Worm (Caenorhabditis elegans) whole organism, L4 larva: ENCODE measurements around the gene Y37E11AL.12.

Experiments
- D1046.2 ChIP-seq: fragments of 200-800 bp; sonication (Bioruptor generic); IDR thresholded peaks from 2 replicates; pipeline ENCODE4 v1.3.6; 2022; ENCODE audit warnings: missing genetic modification characterization, missing compliant biosample characterization
- F10B5.3 ChIP-seq: sonication (generic microtip); optimal IDR thresholded peaks from 2 replicates; lab custom pipeline; 2016; ENCODE audit warnings: mild to moderate bottlenecking, missing genetic modification characterization, missing compliant biosample characterization
- F37D6.2 ChIP-seq: sonication (generic microtip); optimal IDR thresholded peaks from 2 replicates; lab custom pipeline; 2016; ENCODE audit warnings: mild to moderate bottlenecking, missing genetic modification characterization, missing compliant biosample characterization
- F44E2.7 ChIP-seq: fragments of 200-800 bp; sonication (Bioruptor generic); IDR thresholded peaks from 2 replicates; pipeline ENCODE4 v2.1.2; 2022; ENCODE audit warnings: missing genetic modification characterization, missing compliant biosample characterization
- R02D3.7 ChIP-seq: fragments of 150-350 bp; sonication (generic microtip); optimal IDR thresholded peaks from 3 replicates; lab custom pipeline; 2014; ENCODE audit warnings: missing biosample characterization, missing genetic modification characterization
- T20F7.1 ChIP-seq: fragments of 200-800 bp; sonication (Bioruptor generic); optimal IDR thresholded peaks from 2 replicates; lab custom pipeline; 2018; ENCODE audit warnings: mild to moderate bottlenecking, missing genetic modification characterization, missing compliant biosample characterization
- T26A8.4 ChIP-seq: fragments of 200-800 bp; sonication (Bioruptor generic); IDR thresholded peaks from 2 replicates; pipeline ENCODE4 v1.3.6; 2022; ENCODE audit warnings: missing genetic modification characterization, missing compliant biosample characterization
- Y105C5A.15 ChIP-seq: fragments of 200-800 bp; sonication (Bioruptor generic); IDR thresholded peaks from 2 replicates; pipeline ENCODE4 v1.3.6; 2022; ENCODE audit warnings: missing genetic modification characterization, missing compliant biosample characterization
- ZK546.5 ChIP-seq, 2 experiments: sonication (generic microtip); optimal IDR thresholded peaks; 2 replicates each; lab custom pipeline; 2017; ENCODE audit warnings: missing biosample characterization in 2 of 2, missing genetic modification characterization in 2 of 2
- aha-1 ChIP-seq: fragments of 150-350 bp; peaks from one replicate; lab custom pipeline; 2014; ENCODE audit warnings: missing biosample characterization, missing genetic modification characterization
- arid-1 ChIP-seq: fragments of 200-800 bp; sonication (Bioruptor generic); conservative IDR thresholded peaks from 2 replicates; pipeline ENCODE4 v1.3.6; 2022; ENCODE audit warnings: missing genetic modification reagents, missing genetic modification characterization, missing compliant biosample characterization
- attf-4 ChIP-seq: sonication (generic microtip); optimal IDR thresholded peaks from 3 replicates; lab custom pipeline; 2017; ENCODE audit warnings: missing biosample characterization, missing genetic modification characterization
- ceh-28 ChIP-seq: fragments of 150-350 bp; optimal IDR thresholded peaks from 2 replicates; lab custom pipeline; 2014; ENCODE audit warnings: missing biosample characterization, missing genetic modification reagents, missing genetic modification characterization
- ceh-44 ChIP-seq: fragments of 200-800 bp; sonication (Bioruptor generic); IDR thresholded peaks from 2 replicates; pipeline ENCODE4 v1.3.6; 2022; ENCODE audit warnings: missing genetic modification reagents, missing genetic modification characterization, missing compliant biosample characterization
- ces-1 ChIP-seq: fragments of 150-350 bp; sonication (generic microtip); optimal IDR thresholded peaks from 4 replicates; lab custom pipeline; 2014; ENCODE audit warnings: missing biosample characterization, missing genetic modification reagents, missing genetic modification characterization
- cey-2 ChIP-seq: sonication (generic microtip); optimal IDR thresholded peaks from 3 replicates; lab custom pipeline; 2017; ENCODE audit warnings: missing genetic modification characterization, mild to moderate bottlenecking, missing compliant biosample characterization, antibody characterized with exemption, borderline replicate concordance; ENCODE audit not compliant: insufficient read depth
- ctbp-1 ChIP-seq: fragments of 200-800 bp; sonication (Bioruptor generic); IDR thresholded peaks from 2 replicates; pipeline ENCODE4 v1.3.6; 2022; ENCODE audit warnings: missing genetic modification reagents, missing genetic modification characterization, missing compliant biosample characterization
- daf-16 ChIP-seq, 3 experiments: sonication (generic microtip); optimal IDR thresholded peaks; 2 replicates each; lab custom pipeline; 2016 to 2017; ENCODE audit warnings: missing genetic modification characterization in 3 of 3, missing genetic modification reagents in 3 of 3, mild to moderate bottlenecking in 2 of 3, missing compliant biosample characterization in 2 of 3, missing biosample characterization in 1 of 3, moderate library complexity in 1 of 3
- dmd-9 ChIP-seq: fragments of 200-800 bp; sonication (Bioruptor generic); IDR thresholded peaks from 2 replicates; pipeline ENCODE4 v1.3.6; 2022; ENCODE audit warnings: missing genetic modification reagents, missing genetic modification characterization, missing compliant biosample characterization
- dpl-1 ChIP-seq: fragments of 150-350 bp; optimal IDR thresholded peaks from 2 replicates; lab custom pipeline; 2014; ENCODE audit warnings: missing biosample characterization, missing genetic modification reagents, missing genetic modification characterization
- duxl-1 ChIP-seq: sonication (generic microtip); optimal IDR thresholded peaks from 2 replicates; lab custom pipeline; 2016; ENCODE audit warnings: mild to moderate bottlenecking, missing genetic modification characterization, moderate library complexity, missing compliant biosample characterization; ENCODE audit not compliant: poor library complexity
- dve-1 ChIP-seq: sonication (generic microtip); optimal IDR thresholded peaks from 2 replicates; lab custom pipeline; 2017; ENCODE audit warnings: antibody characterized with exemption, mild to moderate bottlenecking, missing genetic modification characterization, missing compliant biosample characterization; ENCODE audit not compliant: insufficient read depth
- egl-43 ChIP-seq: fragments of 200-800 bp; sonication (Bioruptor generic); IDR thresholded peaks from 2 replicates; pipeline ENCODE4 v1.3.6; 2022; ENCODE audit warnings: missing genetic modification reagents, missing genetic modification characterization, missing compliant biosample characterization
- fkh-10 ChIP-seq: fragments of 150-350 bp; optimal IDR thresholded peaks from 2 replicates; lab custom pipeline; 2014; ENCODE audit warnings: missing biosample characterization, missing genetic modification reagents, missing genetic modification characterization
- fos-1 ChIP-seq: fragments of 150-350 bp; optimal IDR thresholded peaks from 2 replicates; lab custom pipeline; 2014; ENCODE audit warnings: missing biosample characterization, missing genetic modification characterization
- hlh-30 ChIP-seq: sonication (generic microtip); optimal IDR thresholded peaks from 2 replicates; lab custom pipeline; 2017; ENCODE audit warnings: antibody characterized with exemption, mild to moderate bottlenecking, missing genetic modification characterization, missing compliant biosample characterization; ENCODE audit not compliant: insufficient read depth
- hmg-1.1 ChIP-seq: fragments of 200-800 bp; sonication (Bioruptor generic); IDR thresholded peaks from 2 replicates; pipeline ENCODE4 v1.3.6; 2022; ENCODE audit warnings: missing genetic modification reagents, missing genetic modification characterization, missing compliant biosample characterization
- jun-1 ChIP-seq: fragments of 150-350 bp; optimal IDR thresholded peaks from 2 replicates; lab custom pipeline; 2014; ENCODE audit warnings: missing biosample characterization, missing genetic modification reagents, missing genetic modification characterization
- lin-13 ChIP-seq: fragments of 150-350 bp; optimal IDR thresholded peaks from 2 replicates; lab custom pipeline; 2014; ENCODE audit warnings: missing biosample characterization, missing genetic modification reagents, missing genetic modification characterization
- lin-29 ChIP-seq: fragments of 200-800 bp; sonication (Bioruptor generic); IDR thresholded peaks from 2 replicates; pipeline ENCODE4 v1.3.6; 2022; ENCODE audit warnings: missing genetic modification reagents, missing genetic modification characterization, missing compliant biosample characterization
- lin-38 ChIP-seq: fragments of 200-800 bp; sonication (Bioruptor generic); IDR thresholded peaks from 2 replicates; pipeline ENCODE4 v1.3.6; 2022; ENCODE audit warnings: missing genetic modification reagents, missing genetic modification characterization, missing compliant biosample characterization
- lsy-2 ChIP-seq, 2 experiments: fragments of 150-350 bp in 1 of 2; sonication (generic microtip) in 1 of 2; optimal IDR thresholded peaks; 2 replicates each; lab custom pipeline; 2014 to 2017; ENCODE audit warnings: missing biosample characterization in 2 of 2, missing genetic modification characterization in 2 of 2
- mdl-1 ChIP-seq, 2 experiments: fragments of 150-350 bp in 1 of 2; sonication (generic microtip) in 1 of 2; optimal IDR thresholded peaks; 2 replicates each; lab custom pipeline; 2014 to 2017; ENCODE audit warnings: missing biosample characterization in 2 of 2, missing genetic modification characterization in 2 of 2
- mdt-29 ChIP-seq: fragments of 200-800 bp; sonication (Bioruptor generic); IDR thresholded peaks from 2 replicates; pipeline ENCODE4 v1.3.6; 2022; ENCODE audit warnings: missing genetic modification reagents, missing genetic modification characterization, missing compliant biosample characterization
- mep-1 ChIP-seq: fragments of 150-350 bp; sonication (generic microtip); optimal IDR thresholded peaks from 3 replicates; lab custom pipeline; 2014; ENCODE audit warnings: missing biosample characterization, missing genetic modification characterization
- nhr-10 ChIP-seq: fragments of 150-350 bp; optimal IDR thresholded peaks from 2 replicates; lab custom pipeline; 2014; ENCODE audit warnings: missing biosample characterization, missing genetic modification characterization
- nhr-102 ChIP-seq: sonication (generic microtip); optimal IDR thresholded peaks from 2 replicates; lab custom pipeline; 2016; ENCODE audit warnings: mild to moderate bottlenecking, missing genetic modification characterization, moderate library complexity, missing compliant biosample characterization
- nhr-11 ChIP-seq: fragments of 150-350 bp; optimal IDR thresholded peaks from 2 replicates; lab custom pipeline; 2014; ENCODE audit warnings: missing biosample characterization, missing genetic modification characterization
- nhr-25 ChIP-seq: sonication (generic microtip); optimal IDR thresholded peaks from 2 replicates; lab custom pipeline; 2017; ENCODE audit warnings: missing genetic modification characterization, mild to moderate bottlenecking, missing compliant biosample characterization, antibody characterized with exemption, moderate library complexity, borderline replicate concordance; ENCODE audit not compliant: insufficient read depth
- nhr-42 ChIP-seq: fragments of 200-800 bp; sonication (Bioruptor generic); IDR thresholded peaks from 2 replicates; pipeline ENCODE4 v1.3.6; 2022; ENCODE audit warnings: missing genetic modification characterization, missing compliant biosample characterization
- rbr-2 ChIP-seq: sonication (generic microtip); optimal IDR thresholded peaks from 2 replicates; lab custom pipeline; 2016; ENCODE audit warnings: missing genotype, missing genetic modification characterization, missing compliant biosample characterization
- saeg-2 ChIP-seq: fragments of 200-800 bp; sonication (Bioruptor generic); IDR thresholded peaks from 2 replicates; pipeline ENCODE4 v1.3.6; 2022; ENCODE audit warnings: missing genetic modification reagents, missing genetic modification characterization, missing compliant biosample characterization
- sdz-12 ChIP-seq: fragments of 200-800 bp; sonication (Bioruptor generic); optimal IDR thresholded peaks from 2 replicates; lab custom pipeline; 2018; ENCODE audit warnings: mild to moderate bottlenecking, missing genetic modification characterization, missing compliant biosample characterization
- set-16 ChIP-seq: fragments of 200-800 bp; sonication (Bioruptor generic); IDR thresholded peaks from 2 replicates; pipeline ENCODE4 v1.3.6; 2022; ENCODE audit warnings: missing genetic modification reagents, missing genetic modification characterization, missing compliant biosample characterization
- skn-1 ChIP-seq: fragments of 150-350 bp; optimal IDR thresholded peaks from 2 replicates; lab custom pipeline; 2014; ENCODE audit warnings: missing biosample characterization, missing genetic modification characterization
- spr-1 ChIP-seq: sonication (generic microtip); optimal IDR thresholded peaks from 2 replicates; lab custom pipeline; 2016; ENCODE audit warnings: mild to moderate bottlenecking, missing genetic modification characterization, missing compliant biosample characterization
- spr-3 ChIP-seq: fragments of 200-800 bp; sonication (Bioruptor generic); optimal IDR thresholded peaks from 2 replicates; lab custom pipeline; 2018; ENCODE audit warnings: mild to moderate bottlenecking, missing genetic modification characterization, missing compliant biosample characterization
- tra-1 ChIP-seq: fragments of 200-800 bp; sonication (Bioruptor generic); IDR thresholded peaks from 2 replicates; pipeline ENCODE4 v1.3.6; 2022; ENCODE audit warnings: missing genetic modification reagents, missing genetic modification characterization, missing compliant biosample characterization
- zag-1 ChIP-seq: fragments of 150-350 bp; optimal IDR thresholded peaks from 2 replicates; lab custom pipeline; 2014; ENCODE audit warnings: missing biosample characterization, missing genetic modification characterization
- zip-11 ChIP-seq: fragments of 200-800 bp; sonication (Bioruptor generic); IDR thresholded peaks from 2 replicates; pipeline ENCODE4 v1.3.6; 2022; ENCODE audit warnings: missing genetic modification characterization, missing compliant biosample characterization
- ztf-11 ChIP-seq: fragments of 150-350 bp; optimal IDR thresholded peaks from 2 replicates; lab custom pipeline; 2014; ENCODE audit warnings: missing biosample characterization, missing genetic modification characterization
- ztf-7 ChIP-seq: fragments of 150-350 bp; optimal IDR thresholded peaks from 2 replicates; lab custom pipeline; 2014; ENCODE audit warnings: missing biosample characterization, missing genetic modification characterization

Y37E11AL.12 gene

ce11 chrIV:3725845-3726244 is 24.1 kb upstream of the Y37E11AL.12 start, which contains the start of gene smgl-2 (continued):
- TF ChIP-seq cey-2 (tag; lab: Kevin White, UChicago) (no peak), skn-1 (tag; lab: Kevin White, UChicago) (no peak), lin-38 (peak; percentile 80), dpl-1 (GFP tag; lab: Kevin White, UChicago) (peak; percentile 86), nhr-102 (no peak), dmd-9 (GFP tag; lab: Robert Waterston, UW) (no peak), rbr-2 (tag; lab: Kevin White, UChicago) (no peak), saeg-2 (no peak), mep-1 (tag; lab: Kevin White, UChicago) (peak; percentile 54), duxl-1 (no peak), Y105C5A.15 (GFP tag; lab: Robert Waterston, UW) (no peak), sdz-12 (GFP tag; lab: Kevin White, UChicago) (no peak), arid-1 (no peak), lsy-2 (tag; optimal IDR thresholded peaks at IDR 0.05; lab: Kevin White, UChicago) (peak in 1 of 2 experiments; percentile 88), jun-1 (tag; lab: Kevin White, UChicago) (no peak), F37D6.2 (tag; lab: Kevin White, UChicago) (no peak), set-16 (no peak), ceh-28 (tag; lab: Kevin White, UChicago) (no peak), aha-1 (no peak), mdl-1 (tag; optimal IDR thresholded peaks at IDR 0.05; lab: Kevin White, UChicago) (no peak), nhr-11 (tag; lab: Kevin White, UChicago) (no peak), lin-13 (GFP tag; lab: Kevin White, UChicago) (peak; percentile 37), hlh-30 (tag; lab: Kevin White, UChicago) (peak; percentile 68), ztf-7 (tag; lab: Kevin White, UChicago) (no peak), nhr-42 (GFP tag; lab: Robert Waterston, UW) (no peak), egl-43 (no peak), zip-11 (no peak), D1046.2 (GFP tag; lab: Robert Waterston, UW) (no peak), R02D3.7 (tag; lab: Kevin White, UChicago) (no peak), lin-29 (GFP tag; lab: Robert Waterston, UW) (no peak), T20F7.1 (GFP tag; lab: Kevin White, UChicago) (no peak), ctbp-1 (no peak), zag-1 (tag; lab: Kevin White, UChicago) (no peak), ztf-11 (tag; lab: Kevin White, UChicago) (no peak), nhr-25 (tag; lab: Kevin White, UChicago) (no peak), hmg-1.1 (peak; percentile 43), ceh-44 (GFP tag; lab: Robert Waterston, UW) (no peak), fkh-10 (no peak), spr-1 (tag; lab: Kevin White, UChicago) (no peak), mdt-29 (GFP tag; lab: Robert Waterston, UW) (no peak), fos-1 (tag; lab: Kevin White, UChicago) (no peak), ces-1 (GFP tag; lab: Kevin White, UChicago) (no peak), daf-16 (GFP tag; optimal IDR thresholded peaks at IDR 0.05; lab: Kevin White, UChicago) (no peak), daf-16 (tag; optimal IDR thresholded peaks at IDR 0.05; lab: Kevin White, UChicago) (peak; percentile 34), tra-1 (GFP tag; lab: Robert Waterston, UW) (no peak), ZK546.5 (tag; optimal IDR thresholded peaks at IDR 0.05; lab: Kevin White, UChicago) (no peak), attf-4 (tag; lab: Kevin White, UChicago) (no peak), F44E2.7 (GFP tag; lab: Robert Waterston, UW) (no peak), spr-3 (GFP tag; lab: Kevin White, UChicago) (no peak), dve-1 (tag; lab: Kevin White, UChicago) (peak; percentile 59), T26A8.4 (GFP tag; lab: Robert Waterston, UW) (no peak; the same call in 1 of the 2 replicates), F10B5.3 (tag; lab: Kevin White, UChicago) (no peak), nhr-10 (tag; lab: Kevin White, UChicago) (no peak)
